Worm (Caenorhabditis elegans) whole organism, late embryonic: Measurements from ENCODE around the gene fkh-7.

Experiments used
- K02D7.2 ChIP-seq: sonication (generic microtip); optimal IDR thresholded peaks from 2 replicates; lab custom pipeline; 2017; ENCODE audit warnings: mild to moderate bottlenecking, missing genetic modification characterization, missing compliant biosample characterization
- T23F11.4 ChIP-seq: fragments of 200-800 bp; sonication (Bioruptor generic); optimal IDR thresholded peaks from 2 replicates; lab custom pipeline; 2018; ENCODE audit warnings: mild to moderate bottlenecking, missing genetic modification characterization, missing compliant biosample characterization
- Y22D7AL.16 ChIP-seq: sonication (generic microtip); optimal IDR thresholded peaks from 2 replicates; lab custom pipeline; 2016; ENCODE audit warnings: missing genetic modification characterization, missing compliant biosample characterization
- ahr-1 ChIP-seq: sonication (generic microtip); optimal IDR thresholded peaks from 2 replicates; lab custom pipeline; 2016; ENCODE audit warnings: missing genetic modification characterization, missing compliant biosample characterization
- ama-1 ChIP-seq: fragments of 150-350 bp; optimal IDR thresholded peaks from 2 replicates; lab custom pipeline; 2014
- ceh-18 ChIP-seq: sonication (generic microtip); optimal IDR thresholded peaks from 2 replicates; lab custom pipeline; 2016; ENCODE audit warnings: missing genetic modification characterization, missing compliant biosample characterization
- ceh-19 ChIP-seq: fragments of 200-800 bp; sonication (Bioruptor generic); optimal IDR thresholded peaks from 2 replicates; lab custom pipeline; 2018; ENCODE audit warnings: mild to moderate bottlenecking, missing genetic modification characterization, missing compliant biosample characterization
- ceh-2 ChIP-seq: sonication (generic microtip); optimal IDR thresholded peaks from 2 replicates; lab custom pipeline; 2016; ENCODE audit warnings: missing genotype, missing genetic modification characterization, missing compliant biosample characterization
- ceh-24 ChIP-seq: sonication (generic microtip); optimal IDR thresholded peaks from 2 replicates; lab custom pipeline; 2016; ENCODE audit warnings: mild to moderate bottlenecking, missing genetic modification characterization, missing compliant biosample characterization
- ceh-30 ChIP-seq: fragments of 150-350 bp; optimal IDR thresholded peaks from 2 replicates; lab custom pipeline; 2014; ENCODE audit warnings: missing biosample characterization, missing genetic modification characterization
- ceh-31 ChIP-seq: sonication (generic microtip); optimal IDR thresholded peaks from 2 replicates; lab custom pipeline; 2016; ENCODE audit warnings: missing genetic modification characterization, missing compliant biosample characterization
- ceh-34 ChIP-seq: sonication (generic microtip); optimal IDR thresholded peaks from 2 replicates; lab custom pipeline; 2016; ENCODE audit warnings: mild to moderate bottlenecking, missing genetic modification characterization, missing compliant biosample characterization
- ceh-6 ChIP-seq: fragments of 200-800 bp; sonication (Bioruptor generic); optimal IDR thresholded peaks from 2 replicates; lab custom pipeline; 2018; ENCODE audit warnings: mild to moderate bottlenecking, missing genetic modification characterization, missing compliant biosample characterization
- ceh-9 ChIP-seq: sonication (generic microtip); optimal IDR thresholded peaks from 2 replicates; lab custom pipeline; 2016; ENCODE audit warnings: mild to moderate bottlenecking, missing genetic modification characterization, inconsistent platforms, missing compliant biosample characterization
- dve-1 ChIP-seq: sonication (generic microtip); optimal IDR thresholded peaks from 2 replicates; lab custom pipeline; 2017; ENCODE audit warnings: antibody characterized with exemption, mild to moderate bottlenecking, missing genetic modification characterization, missing compliant biosample characterization
- elt-4 ChIP-seq: sonication (generic microtip); optimal IDR thresholded peaks from 2 replicates; lab custom pipeline; 2016; ENCODE audit warnings: missing genetic modification characterization, missing compliant biosample characterization
- eyg-1 ChIP-seq: sonication (generic microtip); optimal IDR thresholded peaks from 2 replicates; lab custom pipeline; 2016; ENCODE audit warnings: missing genotype, missing genetic modification characterization, missing compliant biosample characterization
- fax-1 ChIP-seq: sonication (generic microtip); optimal IDR thresholded peaks from 2 replicates; lab custom pipeline; 2016; ENCODE audit warnings: missing genotype, missing genetic modification characterization, missing compliant biosample characterization
- fkh-10 ChIP-seq: fragments of 150-350 bp; optimal IDR thresholded peaks from 2 replicates; lab custom pipeline; 2014; ENCODE audit warnings: missing biosample characterization, missing genetic modification reagents, missing genetic modification characterization
- fkh-6 ChIP-seq: sonication (generic microtip); optimal IDR thresholded peaks from 2 replicates; lab custom pipeline; 2016; ENCODE audit warnings: missing genetic modification characterization, missing compliant biosample characterization
- gmeb-2 ChIP-seq: sonication (generic microtip); optimal IDR thresholded peaks from 2 replicates; lab custom pipeline; 2016; ENCODE audit warnings: missing genetic modification characterization, inconsistent platforms, missing compliant biosample characterization
- hlh-15 ChIP-seq: sonication (generic microtip); optimal IDR thresholded peaks from 2 replicates; lab custom pipeline; 2016; ENCODE audit warnings: missing genetic modification characterization, missing compliant biosample characterization
- hlh-30 ChIP-seq: sonication (generic microtip); optimal IDR thresholded peaks from 2 replicates; lab custom pipeline; 2017; ENCODE audit warnings: antibody characterized with exemption, missing genetic modification characterization, missing compliant biosample characterization; ENCODE audit not compliant: insufficient read depth
- hlh-6 ChIP-seq: sonication (generic microtip); optimal IDR thresholded peaks from 2 replicates; lab custom pipeline; 2016; ENCODE audit warnings: missing genotype, missing genetic modification characterization, missing compliant biosample characterization
- hlh-8 ChIP-seq: sonication (generic microtip); optimal IDR thresholded peaks from 2 replicates; lab custom pipeline; 2016; ENCODE audit warnings: missing genotype, missing genetic modification characterization, missing compliant biosample characterization
- lin-11 ChIP-seq: fragments of 200-800 bp; sonication (Bioruptor generic); optimal IDR thresholded peaks from 2 replicates; lab custom pipeline; 2018; ENCODE audit warnings: mild to moderate bottlenecking, missing genetic modification characterization, missing compliant biosample characterization
- madf-2 ChIP-seq: sonication (generic microtip); optimal IDR thresholded peaks from 2 replicates; lab custom pipeline; 2017; ENCODE audit warnings: missing genetic modification characterization, missing compliant biosample characterization
- nfya-1 ChIP-seq: sonication (generic microtip); optimal IDR thresholded peaks from 2 replicates; lab custom pipeline; 2017; ENCODE audit warnings: missing genetic modification characterization, mild to moderate bottlenecking, missing compliant biosample characterization, antibody characterized with exemption, moderate library complexity
- nhr-11 ChIP-seq: fragments of 150-350 bp; optimal IDR thresholded peaks from 2 replicates; lab custom pipeline; 2014; ENCODE audit warnings: missing biosample characterization, missing genetic modification characterization
- nhr-232 ChIP-seq: sonication (generic microtip); optimal IDR thresholded peaks from 2 replicates; lab custom pipeline; 2016; ENCODE audit warnings: missing genetic modification characterization, missing compliant biosample characterization
- npax-4 ChIP-seq: sonication (generic microtip); optimal IDR thresholded peaks from 2 replicates; lab custom pipeline; 2016; ENCODE audit warnings: missing genetic modification characterization, missing compliant biosample characterization
- odd-2 ChIP-seq: sonication (generic microtip); optimal IDR thresholded peaks from 2 replicates; lab custom pipeline; 2017; ENCODE audit warnings: antibody characterized with exemption, mild to moderate bottlenecking, missing genetic modification characterization, missing compliant biosample characterization
- pag-3 ChIP-seq: sonication (generic microtip); optimal IDR thresholded peaks from 2 replicates; lab custom pipeline; 2016; ENCODE audit warnings: missing compliant biosample characterization, missing genetic modification characterization, borderline replicate concordance
- pax-1 ChIP-seq: fragments of 150-350 bp; optimal IDR thresholded peaks from 2 replicates; lab custom pipeline; 2014; ENCODE audit warnings: missing biosample characterization, missing genetic modification characterization
- pha-2 ChIP-seq: sonication (generic microtip); optimal IDR thresholded peaks from 2 replicates; lab custom pipeline; 2017; ENCODE audit warnings: mild to moderate bottlenecking, missing genetic modification characterization, missing compliant biosample characterization
- pha-4 ChIP-seq: fragments of 150-350 bp; optimal IDR thresholded peaks from 2 replicates; lab custom pipeline; 2018; ENCODE audit warnings: missing biosample characterization, missing genetic modification reagents, missing genetic modification characterization
- ref-2 ChIP-seq: sonication (generic microtip); optimal IDR thresholded peaks from 2 replicates; lab custom pipeline; 2016; ENCODE audit warnings: missing genetic modification characterization, missing compliant biosample characterization
- rnt-1 ChIP-seq: sonication (generic microtip); optimal IDR thresholded peaks from 2 replicates; lab custom pipeline; 2016; ENCODE audit warnings: missing genetic modification characterization, missing compliant biosample characterization
- sox-2 ChIP-seq: fragments of 200-800 bp; sonication (Bioruptor generic); IDR thresholded peaks from 2 replicates; pipeline ENCODE4 v1.3.6; 2022; ENCODE audit warnings: missing genetic modification reagents, missing genetic modification characterization, missing compliant biosample characterization
- syd-9 ChIP-seq: sonication (generic microtip); optimal IDR thresholded peaks from 2 replicates; lab custom pipeline; 2016; ENCODE audit warnings: mild to moderate bottlenecking, missing genetic modification characterization, moderate library complexity, missing compliant biosample characterization
- tbx-2 ChIP-seq: sonication (generic microtip); optimal IDR thresholded peaks from 2 replicates; lab custom pipeline; 2016; ENCODE audit warnings: missing genetic modification characterization, missing compliant biosample characterization
- ttx-3 ChIP-seq: sonication (generic microtip); optimal IDR thresholded peaks from 2 replicates; lab custom pipeline; 2016; ENCODE audit warnings: missing genetic modification reagents, missing genetic modification characterization, missing compliant biosample characterization
- unc-3 ChIP-seq, 2 experiments: fragments of 200-800 bp in 1 of 2; sonication (Bioruptor generic) in 1 of 2; sonication (generic microtip) in 1 of 2; conservative IDR thresholded peaks in 1 of 2; optimal IDR thresholded peaks in 1 of 2; 2 replicates each; pipeline versions ENCODE4 v1.3.6 to Lab custom; 2016 to 2022; ENCODE audit warnings: missing compliant biosample characterization in 2 of 2, missing genetic modification characterization in 2 of 2, missing genetic modification reagents in 1 of 2
- unc-42 ChIP-seq: sonication (generic microtip); optimal IDR thresholded peaks from 2 replicates; lab custom pipeline; 2016; ENCODE audit warnings: missing genotype, missing genetic modification characterization, missing compliant biosample characterization
- unc-55 ChIP-seq: sonication (generic microtip); optimal IDR thresholded peaks from 2 replicates; lab custom pipeline; 2017; ENCODE audit warnings: missing biosample characterization, missing genetic modification reagents, missing genetic modification characterization
- unc-86 ChIP-seq: sonication (generic microtip); optimal IDR thresholded peaks from 2 replicates; lab custom pipeline; 2016; ENCODE audit warnings: missing genetic modification characterization, missing compliant biosample characterization
- ztf-16 ChIP-seq: sonication (generic microtip); optimal IDR thresholded peaks from 2 replicates; lab custom pipeline; 2017; ENCODE audit warnings: missing genetic modification characterization, missing compliant biosample characterization

Gene fkh-7

DNA sequence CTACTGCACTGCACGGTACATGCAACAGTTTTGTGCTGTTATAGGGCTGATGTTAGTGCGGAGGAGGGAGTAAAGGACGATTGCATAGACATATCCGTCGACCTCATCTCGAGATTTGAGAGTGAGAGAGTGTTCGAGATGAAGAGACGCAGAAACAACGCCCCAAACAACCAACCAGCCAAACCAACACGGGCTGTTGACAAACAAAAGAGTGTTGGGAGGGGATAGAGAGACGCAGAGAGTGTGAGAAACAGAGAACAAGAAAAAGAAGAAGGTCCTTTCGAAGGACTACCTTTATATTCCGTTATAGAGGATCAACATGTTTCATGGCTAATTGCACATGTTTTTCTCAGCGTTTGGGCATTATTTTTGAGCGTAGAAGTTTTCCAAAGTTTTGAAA lies 15.8 kb downstream of the fkh-7 start:
- TF ChIP-seq ceh-2 (tag; lab: Kevin White, UChicago) (peak; percentile 21), eyg-1 (tag; lab: Kevin White, UChicago) (no peak), lin-11 (tag; lab: Kevin White, UChicago) (no peak), hlh-6 (tag; lab: Kevin White, UChicago) (no peak), ref-2 (tag; lab: Kevin White, UChicago) (peak; percentile 69), nfya-1 (peak; percentile 79), hlh-15 (no peak), pha-2 (peak; percentile 41), ceh-31 (peak; percentile 61), Y22D7AL.16 (no peak), ztf-16 (tag; lab: Kevin White, UChicago) (no peak), dve-1 (tag; lab: Kevin White, UChicago) (no peak), ceh-34 (tag; lab: Kevin White, UChicago) (peak; percentile 57), tbx-2 (tag; lab: Kevin White, UChicago) (peak; percentile 67), fkh-6 (peak; percentile 1), ahr-1 (tag; lab: Kevin White, UChicago) (no peak), ama-1 (no peak), pha-4 (tag; lab: Kevin White, UChicago) (no peak), unc-55 (GFP tag; lab: Kevin White, UChicago) (peak; percentile 66), fkh-10 (GFP tag; lab: Kevin White, UChicago) (no peak), elt-4 (tag; lab: Kevin White, UChicago) (no peak), ceh-18 (tag; lab: Kevin White, UChicago) (peak; percentile 44), nhr-232 (no peak), sox-2 (GFP tag; lab: Robert Waterston, UW) (peak; percentile 59), ceh-24 (no peak), nhr-11 (tag; lab: Kevin White, UChicago) (no peak), ceh-19 (GFP tag; lab: Kevin White, UChicago) (no peak), ceh-6 (GFP tag; lab: Kevin White, UChicago) (no peak), hlh-8 (tag; lab: Kevin White, UChicago) (no peak), pax-1 (tag; lab: Kevin White, UChicago) (peak; percentile 45), unc-86 (tag; lab: Kevin White, UChicago) (no peak), fax-1 (tag; lab: Kevin White, UChicago) (no peak), gmeb-2 (no peak), ceh-9 (no peak), hlh-30 (tag; lab: Kevin White, UChicago) (peak; percentile 47)
- TF ChIP-seq, all 69 proteins: peak for 13

DNA sequence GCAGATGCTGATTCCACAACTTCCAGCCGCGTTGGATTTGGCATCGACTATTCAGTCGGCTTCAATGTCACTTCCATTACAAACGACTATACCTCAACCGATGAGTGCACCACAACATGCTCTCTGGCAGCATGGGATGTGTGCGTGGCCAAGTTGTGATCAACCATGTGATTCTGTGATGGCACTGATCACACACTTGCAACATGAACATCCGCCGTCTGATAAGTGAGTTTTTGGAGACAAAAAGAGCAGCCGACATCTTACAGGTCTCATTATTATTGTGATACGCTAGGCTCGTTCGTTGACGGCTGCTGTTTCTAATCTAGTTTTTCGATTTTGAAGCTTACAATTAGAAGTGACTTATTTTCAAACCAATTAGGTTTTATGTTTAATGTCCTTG lies 17.9 kb downstream of the fkh-7 start:
- no peak for TF ChIP-seq madf-2 (tag; lab: Kevin White, UChicago)
- TF ChIP-seq hlh-8 (tag; lab: Kevin White, UChicago): no peak
- no peak for TF ChIP-seq ceh-24
- no peak for TF ChIP-seq tbx-2 (tag; lab: Kevin White, UChicago)
- no peak for TF ChIP-seq K02D7.2 (tag; lab: Kevin White, UChicago)
- TF ChIP-seq ceh-19 (GFP tag; lab: Kevin White, UChicago): no peak

DNA sequence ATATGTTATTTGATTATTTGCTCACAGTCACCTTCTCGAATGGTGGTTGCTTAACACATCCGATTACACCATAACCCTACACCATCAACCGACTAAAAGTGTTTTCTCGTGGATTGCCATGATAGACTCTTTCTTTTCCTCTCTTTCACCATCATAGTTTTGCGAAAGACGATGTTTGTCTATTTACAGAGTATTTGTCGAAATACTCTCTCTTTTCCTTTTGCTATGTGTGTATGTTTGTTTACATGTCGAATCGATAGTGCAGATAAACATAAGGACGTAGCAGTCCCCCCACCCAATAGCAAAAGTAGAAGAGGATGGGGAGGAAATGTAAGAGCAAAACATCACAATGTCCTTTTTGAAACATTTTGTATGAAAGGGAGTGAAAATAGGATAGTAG lies 18.8 kb downstream of the fkh-7 start:
- TF ChIP-seq syd-9 (tag; lab: Kevin White, UChicago) (no peak), tbx-2 (tag; lab: Kevin White, UChicago) (peak; percentile 1), ceh-34 (tag; lab: Kevin White, UChicago) (peak; percentile 24), dve-1 (tag; lab: Kevin White, UChicago) (peak; percentile 26), gmeb-2 (no peak)

DNA sequence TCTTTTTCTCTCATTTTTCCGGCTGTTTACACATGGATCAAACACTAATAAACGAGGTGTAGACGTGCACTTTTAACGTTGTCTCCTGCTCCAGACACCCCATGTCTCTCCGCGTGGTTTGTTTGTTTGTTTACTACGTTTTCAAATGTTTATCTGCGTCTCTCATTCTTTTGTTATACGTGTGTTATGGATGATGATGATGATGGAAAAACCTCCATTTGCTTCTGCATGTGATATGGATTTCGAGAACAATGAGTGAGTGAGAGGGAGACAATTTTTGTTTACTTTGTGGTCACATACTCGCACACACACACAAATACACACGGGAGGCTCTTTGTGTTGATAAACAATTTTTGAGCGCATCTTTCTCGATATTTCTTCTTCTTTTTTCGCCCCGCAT lies 20.0 kb downstream of the fkh-7 start:
- TF ChIP-seq ttx-3 (no peak), hlh-6 (tag; lab: Kevin White, UChicago) (no peak), pag-3 (tag; lab: Kevin White, UChicago) (no peak), dve-1 (tag; lab: Kevin White, UChicago) (peak; percentile 80), unc-3 (GFP tag; conservative IDR thresholded peaks at IDR 0.05; lab: Robert Waterston, UW) (no peak), unc-3 (tag; optimal IDR thresholded peaks at IDR 0.05; lab: Kevin White, UChicago) (no peak), pha-4 (tag; lab: Kevin White, UChicago) (no peak), ceh-2 (tag; lab: Kevin White, UChicago) (no peak), T23F11.4 (no peak), rnt-1 (tag; lab: Kevin White, UChicago) (peak; percentile 10), ref-2 (tag; lab: Kevin White, UChicago) (no peak), tbx-2 (tag; lab: Kevin White, UChicago) (no peak), lin-11 (tag; lab: Kevin White, UChicago) (no peak), ceh-30 (tag; lab: Kevin White, UChicago) (no peak), unc-42 (peak; percentile 0), odd-2 (no peak), npax-4 (tag; lab: Kevin White, UChicago) (no peak), ceh-34 (tag; lab: Kevin White, UChicago) (peak; percentile 55), pha-2 (no peak), unc-55 (GFP tag; lab: Kevin White, UChicago) (peak; percentile 1), nfya-1 (no peak)
